Fruit fly (Drosophila melanogaster) whole organism, embryonic: ENCODE measurements around the gene pbl.

ENCODE experiments used
- ATbp ChIP-seq: fragments of 200-800 bp; sonication (Bioruptor generic); optimal IDR thresholded peaks from 2 replicates; lab custom pipeline; 2017; ENCODE audit warnings: missing biosample characterization, mild to moderate bottlenecking, missing genetic modification characterization, missing genetic modification reagents
- B-H1 ChIP-seq: fragments of 200-800 bp; sonication (Bioruptor generic); IDR thresholded peaks from 3 replicates; pipeline ENCODE4 v1.3.6; 2022; ENCODE audit warnings: missing biosample characterization, missing genetic modification characterization
- BEAF-32 ChIP-seq: fragments of 200-800 bp; sonication (Bioruptor generic); optimal IDR thresholded peaks from 3 replicates; lab custom pipeline; 2017; ENCODE audit warnings: missing biosample characterization, missing genetic modification characterization, mild to moderate bottlenecking, moderate library complexity, missing genetic modification reagents
- Blimp-1 ChIP-seq: fragments of 200-800 bp; sonication (Bioruptor generic); optimal IDR thresholded peaks from 3 replicates; lab custom pipeline; 2018; ENCODE audit warnings: missing biosample characterization, missing genetic modification characterization, mild to moderate bottlenecking, moderate library complexity, missing genetic modification reagents
- CG10979 ChIP-seq: fragments of 200-800 bp; sonication (Bioruptor generic); optimal IDR thresholded peaks from 2 replicates; lab custom pipeline; 2018; ENCODE audit warnings: missing biosample characterization, mild to moderate bottlenecking, missing genetic modification characterization, moderate library complexity
- CG12299 ChIP-seq: fragments of 200-800 bp; sonication (Bioruptor generic); optimal IDR thresholded peaks from 2 replicates; lab custom pipeline; 2018; ENCODE audit warnings: missing biosample characterization, mild to moderate bottlenecking, missing genetic modification characterization
- CG12659 ChIP-seq: fragments of 200-800 bp; sonication (Bioruptor generic); optimal IDR thresholded peaks from 3 replicates; lab custom pipeline; 2017; ENCODE audit warnings: mild to moderate bottlenecking, missing biosample characterization, missing genetic modification reagents, missing genetic modification characterization
- CG14710 ChIP-seq: fragments of 200-800 bp; sonication (Bioruptor generic); optimal IDR thresholded peaks from 3 replicates; lab custom pipeline; 2019; ENCODE audit warnings: missing biosample characterization, mild to moderate bottlenecking, missing genetic modification characterization, moderate library complexity
- CG17359 ChIP-seq: fragments of 200-800 bp; sonication (Bioruptor generic); optimal IDR thresholded peaks from 3 replicates; lab custom pipeline; 2018; ENCODE audit warnings: missing biosample characterization, mild to moderate bottlenecking, missing genetic modification characterization, moderate library complexity
- CG17385 ChIP-seq: fragments of 200-800 bp; sonication (Bioruptor generic); optimal IDR thresholded peaks from 3 replicates; lab custom pipeline; 2018; ENCODE audit warnings: missing biosample characterization, mild to moderate bottlenecking, missing genetic modification characterization
- CG18262 ChIP-seq: fragments of 200-800 bp; optimal IDR thresholded peaks from 3 replicates; lab custom pipeline; 2019; ENCODE audit warnings: missing biosample characterization, mild to moderate bottlenecking, missing genetic modification characterization, moderate library complexity
- CG2199 ChIP-seq: fragments of 200-800 bp; sonication (Bioruptor generic); IDR thresholded peaks from 3 replicates; pipeline ENCODE4 v1.3.6; 2022; ENCODE audit warnings: missing biosample characterization, missing genetic modification characterization
- CG2678 ChIP-seq: fragments of 200-800 bp; sonication (Bioruptor generic); optimal IDR thresholded peaks from 3 replicates; lab custom pipeline; 2019; ENCODE audit warnings: missing biosample characterization, mild to moderate bottlenecking, missing genetic modification characterization, moderate library complexity
- CG2712 ChIP-seq: fragments of 200-800 bp; optimal IDR thresholded peaks from 3 replicates; lab custom pipeline; 2019; ENCODE audit warnings: missing biosample characterization, mild to moderate bottlenecking, missing genetic modification characterization, moderate library complexity
- CG30403 ChIP-seq: fragments of 200-800 bp; sonication (Bioruptor generic); optimal IDR thresholded peaks from 3 replicates; lab custom pipeline; 2016; ENCODE audit warnings: missing biosample characterization, missing genetic modification characterization
- CG31441 ChIP-seq: fragments of 200-800 bp; sonication (Bioruptor generic); IDR thresholded peaks from 2 replicates; pipeline ENCODE4 v1.3.6; 2022; ENCODE audit warnings: missing biosample characterization, missing genetic modification characterization
- CG3407 ChIP-seq: fragments of 200-800 bp; sonication (Bioruptor generic); optimal IDR thresholded peaks from 2 replicates; lab custom pipeline; 2018; ENCODE audit warnings: missing biosample characterization, mild to moderate bottlenecking, missing genetic modification characterization
- CG4360 ChIP-seq: fragments of 200-800 bp; sonication (Bioruptor generic); IDR thresholded peaks from 2 replicates; pipeline ENCODE4 v1.3.6; 2022; ENCODE audit warnings: missing biosample characterization, missing genetic modification characterization
- CG6254 ChIP-seq: fragments of 200-800 bp; sonication (Bioruptor generic); optimal IDR thresholded peaks from 3 replicates; lab custom pipeline; 2017; ENCODE audit warnings: mild to moderate bottlenecking, missing biosample characterization, missing genetic modification reagents, missing genetic modification characterization
- CG7839 ChIP-seq: fragments of 200-800 bp; sonication (Bioruptor generic); optimal IDR thresholded peaks from 3 replicates; lab custom pipeline; 2018; ENCODE audit warnings: missing biosample characterization, mild to moderate bottlenecking, missing genetic modification characterization, moderate library complexity
- CG8388 ChIP-seq: fragments of 200-800 bp; sonication (Bioruptor generic); optimal IDR thresholded peaks from 2 replicates; lab custom pipeline; 2019; ENCODE audit warnings: missing biosample characterization, mild to moderate bottlenecking, missing genetic modification characterization, moderate library complexity
- Chrac-16 ChIP-seq: fragments of 200-800 bp; sonication (Bioruptor generic); optimal IDR thresholded peaks from 3 replicates; lab custom pipeline; 2016; ENCODE audit warnings: missing biosample characterization, missing genetic modification characterization
- CkIIα-i1 ChIP-seq: fragments of 200-800 bp; sonication (Bioruptor generic); IDR thresholded peaks from 2 replicates; pipeline ENCODE4 v1.3.6; 2022; ENCODE audit warnings: missing biosample characterization, missing genetic modification characterization
- D19B ChIP-seq: fragments of 200-800 bp; sonication (Bioruptor generic); optimal IDR thresholded peaks from 2 replicates; lab custom pipeline; 2017; ENCODE audit warnings: missing biosample characterization, mild to moderate bottlenecking, missing genetic modification characterization
- Ets65A ChIP-seq: fragments of 200-800 bp; sonication (Bioruptor generic); peaks from one replicate; lab custom pipeline; 2016; ENCODE audit warnings: missing biosample characterization, missing genetic modification characterization
- Hr39 ChIP-seq: fragments of >200 bp; optimal IDR thresholded peaks from 2 replicates; lab custom pipeline; 2017
- Jarid2 ChIP-seq: fragments of 200-800 bp; sonication (Bioruptor generic); optimal IDR thresholded peaks from 3 replicates; lab custom pipeline; 2017; ENCODE audit warnings: mild to moderate bottlenecking, missing biosample characterization, missing genetic modification reagents, missing genetic modification characterization
- Mes4 ChIP-seq: fragments of 200-800 bp; sonication (Bioruptor generic); optimal IDR thresholded peaks from 2 replicates; lab custom pipeline; 2016; ENCODE audit warnings: missing biosample characterization, missing genetic modification characterization
- Side ChIP-seq: fragments of 200-800 bp; sonication (Bioruptor generic); optimal IDR thresholded peaks from 2 replicates; lab custom pipeline; 2016; ENCODE audit warnings: missing biosample characterization, missing genetic modification characterization
- ash1 ChIP-seq: fragments of 200-800 bp; sonication (Bioruptor generic); optimal IDR thresholded peaks from 2 replicates; lab custom pipeline; 2018; ENCODE audit warnings: missing biosample characterization, mild to moderate bottlenecking, missing genetic modification characterization
- az2 ChIP-seq: fragments of 200-800 bp; sonication (Bioruptor generic); optimal IDR thresholded peaks from 3 replicates; lab custom pipeline; 2016; ENCODE audit warnings: missing biosample characterization, missing genetic modification characterization
- ci ChIP-seq: fragments of 200-800 bp; sonication (Bioruptor generic); IDR thresholded peaks from 3 replicates; pipeline ENCODE4 v1.3.6; 2022; ENCODE audit warnings: missing biosample characterization, missing genetic modification characterization
- dan ChIP-seq: fragments of 200-800 bp; sonication (Bioruptor generic); IDR thresholded peaks from 2 replicates; pipeline ENCODE4 v1.3.6; 2022; ENCODE audit warnings: missing biosample characterization, missing genetic modification characterization
- dmrt99B ChIP-seq: fragments of 200-800 bp; sonication (Bioruptor generic); optimal IDR thresholded peaks from 2 replicates; lab custom pipeline; 2018; ENCODE audit warnings: missing biosample characterization, mild to moderate bottlenecking, missing genetic modification characterization, moderate library complexity
- fd96Cb ChIP-seq: fragments of 200-800 bp; sonication (Bioruptor generic); optimal IDR thresholded peaks from 2 replicates; lab custom pipeline; 2018; ENCODE audit warnings: missing biosample characterization, mild to moderate bottlenecking, missing genetic modification characterization, moderate library complexity
- gem ChIP-seq: fragments of 200-800 bp; sonication (Bioruptor generic); optimal IDR thresholded peaks from 2 replicates; lab custom pipeline; 2019; ENCODE audit warnings: missing biosample characterization, mild to moderate bottlenecking, missing genetic modification characterization, moderate library complexity
- hth ChIP-seq: fragments of >200 bp; optimal IDR thresholded peaks from 2 replicates; lab custom pipeline; 2017; ENCODE audit warnings: inconsistent platforms
- jigr1 ChIP-seq: fragments of 200-800 bp; sonication (Bioruptor generic); IDR thresholded peaks from 3 replicates; pipeline ENCODE4 v1.3.6; 2022; ENCODE audit warnings: missing biosample characterization, missing genetic modification characterization
- lola ChIP-seq, 3 experiments: fragments of >200 bp in 2 of 3; fragments of 200-800 bp in 1 of 3; sonication (Bioruptor generic) in 1 of 3; optimal IDR thresholded peaks; 2 replicates each; lab custom pipeline; 2017 to 2019; ENCODE audit warnings: missing biosample characterization in 3 of 3, missing genetic modification characterization in 3 of 3, mild to moderate bottlenecking in 1 of 3, moderate library complexity in 1 of 3
- odd ChIP-seq: fragments of 200-800 bp; sonication (Bioruptor generic); optimal IDR thresholded peaks from 2 replicates; lab custom pipeline; 2017; ENCODE audit warnings: missing biosample characterization, mild to moderate bottlenecking, missing genetic modification characterization
- p53 ChIP-seq: fragments of 200-800 bp; sonication (Bioruptor generic); optimal IDR thresholded peaks from 2 replicates; lab custom pipeline; 2016; ENCODE audit warnings: missing biosample characterization, missing genetic modification characterization
- pfk ChIP-seq: fragments of 200-800 bp; sonication (Bioruptor generic); optimal IDR thresholded peaks from 2 replicates; lab custom pipeline; 2018; ENCODE audit warnings: missing biosample characterization, mild to moderate bottlenecking, missing genetic modification characterization, moderate library complexity
- prd ChIP-seq, 3 experiments: fragments of >200 bp in 2 of 3; fragments of 200-800 bp in 1 of 3; sonication (Bioruptor generic) in 1 of 3; optimal IDR thresholded peaks in 2 of 3; IDR thresholded peaks in 1 of 3; 2 replicates in 2 of 3; 3 replicates in 1 of 3; pipeline versions ENCODE4 v1.3.6 to Lab custom; 2017 to 2022; ENCODE audit warnings: missing biosample characterization in 1 of 3, missing genetic modification characterization in 1 of 3
- ranshi ChIP-seq: fragments of 200-800 bp; sonication (Bioruptor generic); IDR thresholded peaks from 2 replicates; pipeline ENCODE4 v1.3.6; 2022; ENCODE audit warnings: missing biosample characterization, missing genetic modification characterization
- row ChIP-seq: fragments of 200-800 bp; sonication (Bioruptor generic); IDR thresholded peaks from 3 replicates; pipeline ENCODE4 v1.3.6; 2022; ENCODE audit warnings: missing biosample characterization, missing genetic modification characterization
- salm ChIP-seq: fragments of 200-800 bp; sonication (Bioruptor generic); optimal IDR thresholded peaks from 2 replicates; lab custom pipeline; 2018; ENCODE audit warnings: missing biosample characterization, mild to moderate bottlenecking, missing genetic modification characterization
- sens ChIP-seq: fragments of 200-800 bp; sonication (Bioruptor generic); peaks from one replicate; lab custom pipeline; 2016; ENCODE audit warnings: missing biosample characterization, missing genetic modification characterization
- slou ChIP-seq: fragments of 200-800 bp; sonication (Bioruptor generic); optimal IDR thresholded peaks from 3 replicates; lab custom pipeline; 2016; ENCODE audit warnings: missing biosample characterization, missing genetic modification characterization
- sqz ChIP-seq: fragments of 200-800 bp; sonication (Bioruptor generic); optimal IDR thresholded peaks from 3 replicates; lab custom pipeline; 2018; ENCODE audit warnings: missing biosample characterization, mild to moderate bottlenecking, missing genetic modification characterization
- trh ChIP-seq: fragments of 200-800 bp; sonication (Bioruptor generic); optimal IDR thresholded peaks from 2 replicates; lab custom pipeline; 2016; ENCODE audit warnings: missing biosample characterization, missing genetic modification characterization
- vvl ChIP-seq: fragments of 200-800 bp; sonication (Bioruptor generic); IDR thresholded peaks from 2 replicates; pipeline ENCODE4 v1.3.6; 2022; ENCODE audit warnings: missing biosample characterization, missing genetic modification characterization
- zen ChIP-seq: fragments of 200-800 bp; sonication (Bioruptor generic); optimal IDR thresholded peaks from 3 replicates; lab custom pipeline; 2018; ENCODE audit warnings: missing biosample characterization, mild to moderate bottlenecking, missing genetic modification characterization, moderate library complexity

The pbl gene

DNA sequence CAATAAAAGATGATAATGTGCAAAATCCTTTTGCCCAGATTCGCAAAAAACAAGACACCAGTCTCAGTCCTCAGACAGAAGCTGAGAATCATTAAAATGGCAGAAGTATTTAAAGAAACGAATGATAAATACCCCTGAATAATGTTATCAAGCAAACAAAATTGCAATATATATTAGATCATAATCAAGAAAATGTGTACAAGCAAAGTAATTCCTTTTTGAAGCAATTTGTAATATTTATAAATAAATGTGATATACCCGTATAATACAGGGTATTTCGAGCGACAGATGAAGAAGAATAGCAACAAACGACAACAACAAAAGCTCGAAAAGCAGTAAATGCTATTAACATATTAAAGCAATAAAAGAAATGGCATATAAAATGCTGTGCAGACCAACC, 46.3 kb upstream of the pbl start (continued):
- TF ChIP-seq CG6254 (GFP tag; lab: Kevin White, UChicago) = peak; percentile 21
- peak; percentile 45 for TF ChIP-seq Blimp-1 (GFP tag; lab: Kevin White, UChicago)
- peak; percentile 30 for TF ChIP-seq CG30403
- TF ChIP-seq CG14710 (tag; lab: Kevin White, UChicago) = peak; percentile 4
- peak; percentile 54 for TF ChIP-seq CG18262 (tag; lab: Kevin White, UChicago)
- TF ChIP-seq Side = no peak
- TF ChIP-seq lola (GFP tag; optimal IDR thresholded peaks at IDR 0.05; lab: Kevin White, UChicago) = peak in 1 of 3 experiments; percentile 48
- no peak for TF ChIP-seq CG12659
- no peak for TF ChIP-seq BEAF-32 (GFP tag; lab: Kevin White, UChicago)
- peak; percentile 33 for TF ChIP-seq CG2678 (tag; lab: Kevin White, UChicago)
- TF ChIP-seq Mes4 = no peak
- peak; percentile 12 for TF ChIP-seq Chrac-16
- TF ChIP-seq CG8388 (GFP tag; lab: Kevin White, UChicago) = peak; percentile 12
- TF ChIP-seq Hr39 (lab: Kevin White, UChicago) = no peak
- peak; percentile 49 for TF ChIP-seq D19B (GFP tag; lab: Kevin White, UChicago)
- no peak for TF ChIP-seq hth (lab: Kevin White, UChicago)
- peak; percentile 33 for TF ChIP-seq az2 (GFP tag; lab: Kevin White, UChicago)
- peak; percentile 28 for TF ChIP-seq CG7839 (tag; lab: Kevin White, UChicago)
- TF ChIP-seq odd = no peak
- peak; percentile 58 for TF ChIP-seq CG2712 (tag; lab: Kevin White, UChicago)
- TF ChIP-seq jigr1 (GFP tag; lab: Robert Waterston, UW) = no peak
- TF ChIP-seq ci (GFP tag; lab: Robert Waterston, UW) = peak; percentile 49; the same call in 1 of the 3 replicates
- TF ChIP-seq p53 (GFP tag; lab: Kevin White, UChicago) = no peak
- peak; percentile 12 for TF ChIP-seq CG17359
- TF ChIP-seq row (GFP tag; lab: Robert Waterston, UW) = peak; percentile 65
- TF ChIP-seq ranshi (GFP tag; lab: Robert Waterston, UW) = 0 out of 2 replicates have a peak, but pooled peaks have one; percentile 17
- TF ChIP-seq CG10979 (tag; lab: Kevin White, UChicago) = peak; percentile 45
- TF ChIP-seq prd (optimal IDR thresholded peaks at IDR 0.05; lab: Kevin White, UChicago) = no peak
- TF ChIP-seq prd (GFP tag; IDR thresholded peaks at IDR 0.05; lab: Robert Waterston, UW) = peak; percentile 67; the same call in 2 of the 3 replicates
- peak; percentile 29 for TF ChIP-seq fd96Cb
- TF ChIP-seq dmrt99B (tag; lab: Kevin White, UChicago) = peak; percentile 16
- no peak for TF ChIP-seq B-H1 (GFP tag; lab: Robert Waterston, UW)
- peak; percentile 32 for TF ChIP-seq zen (tag; lab: Kevin White, UChicago)

DNA sequence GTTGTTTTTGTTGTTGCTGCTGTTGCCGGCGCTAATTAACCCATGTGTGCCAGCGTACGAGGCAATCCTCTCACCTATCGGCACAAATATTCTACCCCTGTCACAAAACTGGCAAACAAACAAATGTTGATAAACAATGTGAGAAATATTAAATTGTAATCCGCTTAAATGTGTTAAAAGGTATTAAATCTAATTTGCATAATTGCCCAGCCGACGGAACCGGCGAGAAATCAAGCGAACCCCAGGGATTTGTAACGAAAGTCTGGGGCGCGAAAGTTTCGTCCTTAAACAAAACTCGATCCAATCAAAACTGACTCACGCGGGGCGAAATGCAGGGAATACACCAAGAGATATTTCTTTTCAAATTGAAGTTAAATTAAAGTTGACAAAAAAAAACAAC, 45.0 kb upstream of the pbl start:
- no peak for TF ChIP-seq ash1 (GFP tag; lab: Kevin White, UChicago)
- TF ChIP-seq gem (tag; lab: Kevin White, UChicago) = peak; percentile 16
- no peak for TF ChIP-seq pfk (GFP tag; lab: Kevin White, UChicago)
- no peak for TF ChIP-seq CkIIα-i1 (GFP tag; lab: Robert Waterston, UW)
- 0 out of 2 replicates have a peak, but pooled peaks have one; percentile 17 for TF ChIP-seq CG31441 (GFP tag; lab: Robert Waterston, UW)
- no peak for TF ChIP-seq salm
- TF ChIP-seq CG3407 (GFP tag; lab: Kevin White, UChicago) = no peak
- TF ChIP-seq slou = no peak
- TF ChIP-seq Jarid2 (GFP tag; lab: Kevin White, UChicago) = no peak
- TF ChIP-seq sens (GFP tag; lab: Kevin White, UChicago) = peak; percentile 26
- TF ChIP-seq Ets65A (GFP tag; lab: Kevin White, UChicago) = peak; percentile 60
- TF ChIP-seq CG4360 = 0 out of 2 replicates have a peak, but pooled peaks have one; percentile 16
- TF ChIP-seq CG12299 = no peak
- TF ChIP-seq CG2199 = no peak
- no peak for TF ChIP-seq dan (GFP tag; lab: Robert Waterston, UW)
- no peak for TF ChIP-seq vvl (GFP tag; lab: Robert Waterston, UW)
- TF ChIP-seq CG17385 (GFP tag; lab: Kevin White, UChicago) = no peak
- peak; percentile 38 for TF ChIP-seq sqz (GFP tag; lab: Kevin White, UChicago)
- no peak for TF ChIP-seq ATbp (GFP tag; lab: Kevin White, UChicago)
- no peak for TF ChIP-seq trh (GFP tag; lab: Kevin White, UChicago)
